Worm (Caenorhabditis elegans) whole organism, midembryonic: ENCODE data around the gene snf-10.

ENCODE experiments used
- T22C8.4 ChIP-seq: fragments of 200-800 bp; sonication (Bioruptor generic); IDR thresholded peaks from 2 replicates; pipeline ENCODE4 v1.3.6; 2022; ENCODE audit warnings: missing genetic modification characterization, missing compliant biosample characterization
- cog-1 ChIP-seq: sonication (generic microtip); optimal IDR thresholded peaks from 2 replicates; lab custom pipeline; 2016; ENCODE audit warnings: missing genetic modification characterization, missing compliant biosample characterization
- flt-1 ChIP-seq: fragments of 200-800 bp; sonication (Bioruptor generic); IDR thresholded peaks from 2 replicates; pipeline ENCODE4 v1.3.6; 2022; ENCODE audit warnings: missing genetic modification characterization, missing compliant biosample characterization
- klf-2 ChIP-seq: fragments of 200-800 bp; sonication (Bioruptor generic); conservative IDR thresholded peaks from 2 replicates; pipeline ENCODE4 v1.3.6; 2022; ENCODE audit warnings: missing genetic modification reagents, missing genetic modification characterization, missing compliant biosample characterization
- med-1 ChIP-seq: sonication (generic microtip); optimal IDR thresholded peaks from 2 replicates; lab custom pipeline; 2017; ENCODE audit warnings: missing genetic modification characterization, mild to moderate bottlenecking, missing compliant biosample characterization, antibody characterized with exemption, missing genetic modification reagents; ENCODE audit not compliant: insufficient read depth
- ref-1 ChIP-seq: fragments of 200-800 bp; sonication (Bioruptor generic); conservative IDR thresholded peaks from 2 replicates; pipeline ENCODE4 v1.3.6; 2022; ENCODE audit warnings: missing genetic modification reagents, missing genetic modification characterization, missing compliant biosample characterization
- tab-1 ChIP-seq: fragments of 200-800 bp; sonication (Bioruptor generic); IDR thresholded peaks from 2 replicates; pipeline ENCODE4 v1.3.6; 2022; ENCODE audit warnings: missing genetic modification characterization, missing compliant biosample characterization
- ztf-23 ChIP-seq: fragments of 200-800 bp; sonication (Bioruptor generic); IDR thresholded peaks from 2 replicates; pipeline ENCODE4 v1.3.6; 2022; ENCODE audit warnings: missing genetic modification reagents, missing genetic modification characterization, missing compliant biosample characterization
- ztf-29 ChIP-seq: fragments of 200-800 bp; sonication (Bioruptor generic); IDR thresholded peaks from 2 replicates; pipeline ENCODE4 v1.3.6; 2022; ENCODE audit warnings: missing genetic modification reagents, missing genetic modification characterization, missing compliant biosample characterization

Gene snf-10

ce11 chrV:10436612-10437011 is 4.0 kb downstream of the snf-10 start, which contains the start of gene set-22:
set-22 (plus strand) TSS chrV:10436912.
- no peak for TF ChIP-seq flt-1
- TF ChIP-seq med-1: no peak
- no peak for TF ChIP-seq klf-2 (GFP tag; lab: Robert Waterston, UW)
- no peak for TF ChIP-seq ztf-23 (GFP tag; lab: Robert Waterston, UW)
- no peak for TF ChIP-seq ref-1 (GFP tag; lab: Robert Waterston, UW)
- no peak for TF ChIP-seq tab-1 (GFP tag; lab: Robert Waterston, UW)
- TF ChIP-seq cog-1: no peak
- TF ChIP-seq T22C8.4: no peak
- TF ChIP-seq ztf-29: no peak

- no peak for TF ChIP-seq flt-1
- TF ChIP-seq ztf-29: no peak
- TF ChIP-seq med-1: no peak
- no peak for TF ChIP-seq ztf-23 (GFP tag; lab: Robert Waterston, UW)
Observed at ce11 chrV:10435198-10435597, 5.4 kb downstream of the snf-10 start.

ce11 chrV:10433721-10434120 is 6.9 kb downstream of the snf-10 start, which contains the start of gene Y32F6A.4:
Y32F6A.4 (minus strand) TSS chrV:10434067.
- TF ChIP-seq tab-1 (GFP tag; lab: Robert Waterston, UW): no peak
- no peak for TF ChIP-seq klf-2 (GFP tag; lab: Robert Waterston, UW)
- no peak for TF ChIP-seq ref-1 (GFP tag; lab: Robert Waterston, UW)
- no peak for TF ChIP-seq T22C8.4
- no peak for TF ChIP-seq flt-1
- TF ChIP-seq cog-1: no peak
- TF ChIP-seq ztf-29: no peak
- no peak for TF ChIP-seq med-1

- TF ChIP-seq klf-2 (GFP tag; lab: Robert Waterston, UW) (no peak), ref-1 (GFP tag; lab: Robert Waterston, UW) (no peak), ztf-23 (GFP tag; lab: Robert Waterston, UW) (no peak), tab-1 (GFP tag; lab: Robert Waterston, UW) (no peak), ztf-29 (no peak), flt-1 (no peak), T22C8.4 (no peak), cog-1 (no peak), med-1 (no peak)
Observed at ce11 chrV:10432607-10433006, 8.0 kb downstream of the snf-10 start.

ce11 chrV:10428608-10429007 is 12.0 kb downstream of the snf-10 start, which contains the start of gene tag-314:
tag-314 (minus strand) TSS chrV:10428708.
- TF ChIP-seq ztf-23 (GFP tag; lab: Robert Waterston, UW) (no peak), T22C8.4 (no peak), klf-2 (GFP tag; lab: Robert Waterston, UW) (no peak), ztf-29 (no peak), cog-1 (no peak), med-1 (no peak), flt-1 (no peak), tab-1 (GFP tag; lab: Robert Waterston, UW) (no peak), ref-1 (GFP tag; lab: Robert Waterston, UW) (no peak)

ce11 chrV:10426253-10426652 is 14.4 kb downstream of the snf-10 start, which contains the start of gene apc-10:
apc-10 (minus strand) TSS chrV:10426353.
- no peak for TF ChIP-seq cog-1
- TF ChIP-seq ref-1 (GFP tag; lab: Robert Waterston, UW): no peak
- no peak for TF ChIP-seq ztf-23 (GFP tag; lab: Robert Waterston, UW)
- TF ChIP-seq T22C8.4: no peak
- no peak for TF ChIP-seq flt-1
- no peak for TF ChIP-seq ztf-29
- no peak for TF ChIP-seq klf-2 (GFP tag; lab: Robert Waterston, UW)
- no peak for TF ChIP-seq med-1
- TF ChIP-seq tab-1 (GFP tag; lab: Robert Waterston, UW): no peak

ce11 chrV:10425098-10425497 is 15.5 kb downstream of the snf-10 start, which contains the start of gene col-12:
col-12 (minus strand) TSS chrV:10425198.
- TF ChIP-seq klf-2 (GFP tag; lab: Robert Waterston, UW): no peak
- no peak for TF ChIP-seq med-1

ce11 chrV:10423511-10423910 is 17.1 kb downstream of the snf-10 start:
- no peak for TF ChIP-seq klf-2 (GFP tag; lab: Robert Waterston, UW)
- TF ChIP-seq cog-1: no peak
- no peak for TF ChIP-seq tab-1 (GFP tag; lab: Robert Waterston, UW)
- no peak for TF ChIP-seq flt-1
- no peak for TF ChIP-seq med-1
- TF ChIP-seq T22C8.4: no peak
- TF ChIP-seq ztf-29: no peak
- TF ChIP-seq ref-1 (GFP tag; lab: Robert Waterston, UW): no peak
- TF ChIP-seq ztf-23 (GFP tag; lab: Robert Waterston, UW): no peak

ce11 chrV:10421802-10422201 is 18.8 kb downstream of the snf-10 start, which contains the start of gene col-13:
col-13 (minus strand) TSS chrV:10421902.
- TF ChIP-seq med-1 (no peak), cog-1 (no peak), flt-1 (no peak), ztf-29 (no peak), ztf-23 (GFP tag; lab: Robert Waterston, UW) (no peak), ref-1 (GFP tag; lab: Robert Waterston, UW) (no peak), klf-2 (GFP tag; lab: Robert Waterston, UW) (no peak), T22C8.4 (no peak), tab-1 (GFP tag; lab: Robert Waterston, UW) (no peak)

- TF ChIP-seq tab-1 (GFP tag; lab: Robert Waterston, UW) (no peak), T22C8.4 (no peak), klf-2 (GFP tag; lab: Robert Waterston, UW) (no peak), ztf-23 (GFP tag; lab: Robert Waterston, UW) (no peak), ref-1 (GFP tag; lab: Robert Waterston, UW) (no peak), ztf-29 (no peak), cog-1 (no peak), med-1 (no peak), flt-1 (no peak)
Observed at ce11 chrV:10418961-10419360, 21.7 kb downstream of the snf-10 start, which contains the start of gene F15H10.5. F15H10.5 (minus strand) TSS chrV:10419061.

ce11 chrV:10416925-10417324 is 23.7 kb downstream of the snf-10 start, which contains the start of gene F15H10.10:
F15H10.10 (minus strand) TSS chrV:10417025.
- TF ChIP-seq klf-2 (GFP tag; lab: Robert Waterston, UW) (no peak), ref-1 (GFP tag; lab: Robert Waterston, UW) (no peak), ztf-29 (no peak), T22C8.4 (no peak), flt-1 (no peak), med-1 (no peak), tab-1 (GFP tag; lab: Robert Waterston, UW) (no peak), cog-1 (no peak), ztf-23 (GFP tag; lab: Robert Waterston, UW) (no peak)
